Fruit fly (Drosophila melanogaster) whole organism, embryonic: ENCODE measurements around the gene CG31832.
A peak's percentile ranks its signal among the peaks of the same experiment; 100 is the strongest.

ENCODE experiments used
- Blimp-1 ChIP-seq: fragments of 200-800 bp; sonication (Bioruptor generic); optimal IDR thresholded peaks from 3 replicates; lab custom pipeline; 2018; ENCODE audit warnings: missing biosample characterization, missing genetic modification characterization, mild to moderate bottlenecking, moderate library complexity, missing genetic modification reagents
- CG10565 ChIP-seq: fragments of 200-800 bp; sonication (Bioruptor generic); optimal IDR thresholded peaks from 3 replicates; lab custom pipeline; 2016; ENCODE audit warnings: missing biosample characterization, mild to moderate bottlenecking, missing genetic modification characterization
- CG11398 ChIP-seq: fragments of 200-800 bp; sonication (Bioruptor generic); optimal IDR thresholded peaks from 2 replicates; lab custom pipeline; 2016; ENCODE audit warnings: missing biosample characterization, missing genetic modification characterization
- CG12299 ChIP-seq: fragments of 200-800 bp; sonication (Bioruptor generic); optimal IDR thresholded peaks from 2 replicates; lab custom pipeline; 2018; ENCODE audit warnings: missing biosample characterization, mild to moderate bottlenecking, missing genetic modification characterization
- CG13296 ChIP-seq: fragments of 200-800 bp; sonication (Bioruptor generic); optimal IDR thresholded peaks from 3 replicates; lab custom pipeline; 2018; ENCODE audit warnings: missing biosample characterization, mild to moderate bottlenecking, missing genetic modification characterization
- CG13624 ChIP-seq: fragments of 200-800 bp; sonication (Bioruptor generic); optimal IDR thresholded peaks from 2 replicates; lab custom pipeline; 2016; ENCODE audit warnings: missing biosample characterization, missing genetic modification characterization
- CG13894 ChIP-seq: fragments of 200-800 bp; sonication (Bioruptor generic); optimal IDR thresholded peaks from 3 replicates; lab custom pipeline; 2018; ENCODE audit warnings: missing biosample characterization, mild to moderate bottlenecking, missing genetic modification characterization, moderate library complexity
- CG14710 ChIP-seq: fragments of 200-800 bp; sonication (Bioruptor generic); optimal IDR thresholded peaks from 3 replicates; lab custom pipeline; 2019; ENCODE audit warnings: missing biosample characterization, mild to moderate bottlenecking, missing genetic modification characterization, moderate library complexity
- CG14860 ChIP-seq: fragments of 200-800 bp; sonication (Bioruptor generic); IDR thresholded peaks from 3 replicates; pipeline ENCODE4 v1.3.6; 2022; ENCODE audit warnings: missing biosample characterization, missing genetic modification characterization; ENCODE audit not compliant: partially characterized antibody
- CG15514 ChIP-seq: fragments of 200-800 bp; sonication (Bioruptor generic); optimal IDR thresholded peaks from 3 replicates; lab custom pipeline; 2017; ENCODE audit warnings: missing biosample characterization, missing genetic modification characterization, mild to moderate bottlenecking, moderate library complexity, missing genetic modification reagents
- CG16863 ChIP-seq: fragments of 200-800 bp; sonication (Bioruptor generic); optimal IDR thresholded peaks from 3 replicates; lab custom pipeline; 2016; ENCODE audit warnings: missing biosample characterization, missing genetic modification characterization
- CG17568 ChIP-seq: fragments of 200-800 bp; sonication (Bioruptor generic); optimal IDR thresholded peaks from 2 replicates; lab custom pipeline; 2018; ENCODE audit warnings: missing biosample characterization, mild to moderate bottlenecking, missing genetic modification characterization, moderate library complexity
- CG17802 ChIP-seq: fragments of 200-800 bp; sonication (Bioruptor generic); optimal IDR thresholded peaks from 2 replicates; lab custom pipeline; 2018; ENCODE audit warnings: missing biosample characterization, mild to moderate bottlenecking, missing genetic modification characterization, moderate library complexity
- CG1832 ChIP-seq: fragments of 200-800 bp; sonication (Bioruptor generic); optimal IDR thresholded peaks from 2 replicates; lab custom pipeline; 2017; ENCODE audit warnings: missing biosample characterization, mild to moderate bottlenecking, missing genetic modification characterization, inconsistent platforms
- CG2129 ChIP-seq: fragments of 200-800 bp; sonication (Bioruptor generic); IDR thresholded peaks from 2 replicates; pipeline ENCODE4 v1.3.6; 2022; ENCODE audit warnings: missing biosample characterization, missing genetic modification characterization; ENCODE audit not compliant: partially characterized antibody
- CG2199 ChIP-seq: fragments of 200-800 bp; sonication (Bioruptor generic); IDR thresholded peaks from 3 replicates; pipeline ENCODE4 v1.3.6; 2022; ENCODE audit warnings: missing biosample characterization, missing genetic modification characterization
- CG32772 ChIP-seq: fragments of 200-800 bp; sonication (Bioruptor generic); IDR thresholded peaks from 2 replicates; pipeline ENCODE4 v1.3.6; 2022; ENCODE audit warnings: missing biosample characterization, missing genetic modification characterization
- CG34224 ChIP-seq: fragments of 200-800 bp; sonication (Bioruptor generic); IDR thresholded peaks from 3 replicates; pipeline ENCODE4 v1.3.6; 2022; ENCODE audit warnings: missing biosample characterization, missing genetic modification characterization; ENCODE audit not compliant: partially characterized antibody
- CG4617 ChIP-seq: fragments of 200-800 bp; sonication (Bioruptor generic); optimal IDR thresholded peaks from 3 replicates; lab custom pipeline; 2016; ENCODE audit warnings: missing biosample characterization, missing genetic modification characterization, borderline replicate concordance
- CG6654 ChIP-seq: fragments of 200-800 bp; sonication (Bioruptor generic); optimal IDR thresholded peaks from 2 replicates; lab custom pipeline; 2017; ENCODE audit warnings: missing biosample characterization, mild to moderate bottlenecking, missing genetic modification characterization
- CG7839 ChIP-seq: fragments of 200-800 bp; sonication (Bioruptor generic); optimal IDR thresholded peaks from 3 replicates; lab custom pipeline; 2018; ENCODE audit warnings: missing biosample characterization, mild to moderate bottlenecking, missing genetic modification characterization, moderate library complexity
- CG9437 ChIP-seq: fragments of 200-800 bp; sonication (Bioruptor generic); optimal IDR thresholded peaks from 2 replicates; lab custom pipeline; 2018; ENCODE audit warnings: missing biosample characterization, mild to moderate bottlenecking, missing genetic modification characterization
- CG9797 ChIP-seq: fragments of 200-800 bp; sonication (Bioruptor generic); optimal IDR thresholded peaks from 3 replicates; lab custom pipeline; 2018; ENCODE audit warnings: missing biosample characterization, mild to moderate bottlenecking, missing genetic modification characterization
- Dp ChIP-seq: fragments of 200-800 bp; sonication (Bioruptor generic); optimal IDR thresholded peaks from 2 replicates; lab custom pipeline; 2018; ENCODE audit warnings: missing biosample characterization, mild to moderate bottlenecking, missing genetic modification characterization, moderate library complexity
- Fer1 ChIP-seq: fragments of 200-800 bp; sonication (Bioruptor generic); optimal IDR thresholded peaks from 2 replicates; lab custom pipeline; 2017; ENCODE audit warnings: missing biosample characterization, mild to moderate bottlenecking, missing genetic modification characterization
- Fer2 ChIP-seq: fragments of 200-800 bp; sonication (Bioruptor generic); optimal IDR thresholded peaks from 2 replicates; lab custom pipeline; 2018; ENCODE audit warnings: missing biosample characterization, mild to moderate bottlenecking, missing genetic modification characterization, moderate library complexity
- Fer3 ChIP-seq: fragments of 200-800 bp; sonication (Bioruptor generic); optimal IDR thresholded peaks from 2 replicates; lab custom pipeline; 2018; ENCODE audit warnings: missing biosample characterization, mild to moderate bottlenecking, missing genetic modification characterization, moderate library complexity
- NC2β ChIP-seq: fragments of 200-800 bp; sonication (Bioruptor generic); optimal IDR thresholded peaks from 2 replicates; lab custom pipeline; 2016; ENCODE audit warnings: missing biosample characterization, missing genetic modification characterization
- Stat92E ChIP-seq, 3 experiments: fragments of >200 bp in 2 of 3; fragments of 200-800 bp in 1 of 3; sonication (Bioruptor generic) in 1 of 3; optimal IDR thresholded peaks; 2 replicates each; lab custom pipeline; 2017 to 2019; ENCODE audit warnings: missing biosample characterization in 3 of 3, missing genetic modification characterization in 3 of 3, mild to moderate bottlenecking in 1 of 3, moderate library complexity in 1 of 3
- Taf1 ChIP-seq: fragments of 200-800 bp; sonication (Bioruptor generic); IDR thresholded peaks from 2 replicates; pipeline ENCODE4 v1.3.6; 2022; ENCODE audit warnings: missing biosample characterization, missing genetic modification characterization
- YL-1 ChIP-seq: fragments of 200-800 bp; sonication (Bioruptor generic); optimal IDR thresholded peaks from 3 replicates; lab custom pipeline; 2017; ENCODE audit warnings: missing biosample characterization, mild to moderate bottlenecking, missing genetic modification characterization
- cas ChIP-seq: fragments of 200-800 bp; sonication (Bioruptor generic); IDR thresholded peaks from 2 replicates; pipeline ENCODE4 v1.3.6; 2022; ENCODE audit warnings: missing biosample characterization, missing genetic modification characterization
- chinmo ChIP-seq: fragments of 200-800 bp; sonication (Bioruptor generic); IDR thresholded peaks from 4 replicates; pipeline ENCODE4 v1.3.6; 2022; ENCODE audit warnings: missing biosample characterization, missing genetic modification characterization; ENCODE audit not compliant: partially characterized antibody
- da ChIP-seq: fragments of 200-800 bp; sonication (Bioruptor generic); optimal IDR thresholded peaks from 2 replicates; lab custom pipeline; 2016; ENCODE audit warnings: missing biosample characterization, missing genetic modification characterization
- dysf ChIP-seq: fragments of 200-800 bp; sonication (Bioruptor generic); IDR thresholded peaks from 3 replicates; pipeline ENCODE4 v1.3.6; 2022; ENCODE audit warnings: missing biosample characterization, missing genetic modification characterization
- esg ChIP-seq: fragments of 200-800 bp; sonication (Bioruptor generic); conservative IDR thresholded peaks from 2 replicates; pipeline ENCODE4 v1.3.6; 2022; ENCODE audit warnings: missing biosample characterization, missing genetic modification characterization
- h ChIP-seq: fragments of >200 bp; optimal IDR thresholded peaks from 2 replicates; lab custom pipeline; 2017
- hkb ChIP-seq, 2 experiments: fragments of 200-800 bp in 1 of 2; fragments of >200 bp in 1 of 2; sonication (Bioruptor generic) in 1 of 2; IDR thresholded peaks in 1 of 2; optimal IDR thresholded peaks in 1 of 2; 2 replicates each; pipeline versions ENCODE4 v1.3.6 to Lab custom; 2017 to 2022; ENCODE audit warnings: missing biosample characterization in 1 of 2, missing genetic modification characterization in 1 of 2
- inv ChIP-seq: fragments of 200-800 bp; sonication (Bioruptor generic); IDR thresholded peaks from 2 replicates; pipeline ENCODE4 v1.3.6; 2022; ENCODE audit warnings: missing biosample characterization, missing genetic modification characterization; ENCODE audit not compliant: partially characterized antibody
- jing ChIP-seq: fragments of 200-800 bp; sonication (Bioruptor generic); optimal IDR thresholded peaks from 2 replicates; lab custom pipeline; 2018; ENCODE audit warnings: missing biosample characterization, mild to moderate bottlenecking, missing genetic modification characterization
- maf-S ChIP-seq: fragments of 200-800 bp; sonication (Bioruptor generic); optimal IDR thresholded peaks from 2 replicates; lab custom pipeline; 2016; ENCODE audit warnings: missing biosample characterization, missing genetic modification characterization
- pum ChIP-seq: fragments of 200-800 bp; sonication (Bioruptor generic); optimal IDR thresholded peaks from 2 replicates; lab custom pipeline; 2016; ENCODE audit warnings: missing biosample characterization, missing genetic modification characterization
- sc ChIP-seq, 3 experiments: fragments of >200 bp in 2 of 3; fragments of 200-800 bp in 1 of 3; sonication (Bioruptor generic) in 1 of 3; optimal IDR thresholded peaks; 2 replicates in 2 of 3; 3 replicates in 1 of 3; lab custom pipeline; 2017; ENCODE audit warnings: mild to moderate bottlenecking in 1 of 3, missing biosample characterization in 1 of 3, missing genetic modification characterization in 1 of 3, missing genetic modification reagents in 1 of 3
- sd ChIP-seq: fragments of 200-800 bp; sonication (Bioruptor generic); optimal IDR thresholded peaks from 3 replicates; lab custom pipeline; 2018; ENCODE audit warnings: missing biosample characterization, mild to moderate bottlenecking, missing genetic modification characterization, moderate library complexity
- shn ChIP-seq: fragments of 200-800 bp; sonication (Bioruptor generic); optimal IDR thresholded peaks from 3 replicates; lab custom pipeline; 2016; ENCODE audit warnings: missing biosample characterization, missing genetic modification characterization
- wor ChIP-seq: fragments of 200-800 bp; sonication (Bioruptor generic); IDR thresholded peaks from 2 replicates; pipeline ENCODE4 v1.3.6; 2022; ENCODE audit warnings: missing biosample characterization, missing genetic modification characterization

The CG31832 gene

dm6 chr2L:15056359-15057220, 25.0 kb upstream of the CG31832 start (continued):
- TF ChIP-seq CG7839 (tag; lab: Kevin White, UChicago) (peak; percentile 89), CG16863 (GFP tag; lab: Kevin White, UChicago) (peak; percentile 19), jing (peak; percentile 5), CG11398 (no peak), CG2129 (GFP tag; lab: Robert Waterston, UW) (no peak), esg (peak; percentile 65), h (no peak), wor (peak; percentile 59), CG6654 (GFP tag; lab: Kevin White, UChicago) (peak; percentile 44), CG13296 (GFP tag; lab: Kevin White, UChicago) (peak; percentile 54), YL-1 (no peak), Stat92E (GFP tag; optimal IDR thresholded peaks at IDR 0.05; lab: Kevin White, UChicago) (peak in 1 of 3 experiments; percentile 49), chinmo (GFP tag; lab: Robert Waterston, UW) (peak; percentile 89), CG14860 (GFP tag; lab: Robert Waterston, UW) (no peak), CG9437 (GFP tag; lab: Kevin White, UChicago) (peak; percentile 78), hkb (optimal IDR thresholded peaks at IDR 0.05; lab: Kevin White, UChicago) (no peak), hkb (GFP tag; IDR thresholded peaks at IDR 0.05; lab: Robert Waterston, UW) (peak; percentile 77), NC2β (GFP tag; lab: Kevin White, UChicago) (no peak), CG14710 (peak; percentile 91), dysf (GFP tag; lab: Robert Waterston, UW) (peak; percentile 78; the same call in 2 of the 3 replicates), Blimp-1 (GFP tag; lab: Kevin White, UChicago) (peak; percentile 82), sc (optimal IDR thresholded peaks at IDR 0.05; lab: Kevin White, UChicago) (no peak), sc (GFP tag; optimal IDR thresholded peaks at IDR 0.05; lab: Kevin White, UChicago) (peak; percentile 62), CG4617 (peak; percentile 13), Taf1 (GFP tag; lab: Robert Waterston, UW) (no peak), CG2199 (0 out of 3 replicates have a peak, but pooled peaks have one; percentile 74), Dp (GFP tag; lab: Kevin White, UChicago) (no peak), da (GFP tag; lab: Kevin White, UChicago) (no peak), CG13624 (GFP tag; lab: Kevin White, UChicago) (no peak), cas (GFP tag; lab: Robert Waterston, UW) (no peak), Fer1 (GFP tag; lab: Kevin White, UChicago) (peak; percentile 72), sd (tag; lab: Kevin White, UChicago) (peak; percentile 27), inv (GFP tag; lab: Robert Waterston, UW) (no peak), CG9797 (no peak), shn (GFP tag; lab: Kevin White, UChicago) (no peak), CG34224 (no peak), CG12299 (tag; lab: Kevin White, UChicago) (peak; percentile 15), maf-S (GFP tag; lab: Kevin White, UChicago) (no peak), CG17802 (tag; lab: Kevin White, UChicago) (peak; percentile 47), CG17568 (GFP tag; lab: Kevin White, UChicago) (peak; percentile 25), pum (GFP tag; lab: Kevin White, UChicago) (peak; percentile 34), CG15514 (GFP tag; lab: Kevin White, UChicago) (peak; percentile 34), CG32772 (GFP tag; lab: Robert Waterston, UW) (peak; percentile 63), CG13894 (tag; lab: Kevin White, UChicago) (no peak), CG1832 (peak; percentile 79), Fer2 (tag; lab: Kevin White, UChicago) (peak; percentile 14), Fer3 (tag; lab: Kevin White, UChicago) (peak; percentile 58), CG10565 (no peak)
